Fruit fly (Drosophila melanogaster) Kc167 (cell line): ENCODE results near the gene GstD9.

Source experiments
- Myc ChIP-seq: fragments of >200 bp; optimal IDR thresholded peaks from 2 replicates; lab custom pipeline; 2017; ENCODE audit warnings: missing external identifiers
- Sin3A ChIP-seq: fragments of >200 bp; optimal IDR thresholded peaks from 2 replicates; lab custom pipeline; 2018; ENCODE audit warnings: missing external identifiers
- insv ChIP-seq: fragments of >200 bp; optimal IDR thresholded peaks from 3 replicates; lab custom pipeline; 2018; ENCODE audit warnings: missing external identifiers
- ttk ChIP-seq: sonication (Bioruptor generic); optimal IDR thresholded peaks from 2 replicates; lab custom pipeline; 2017; ENCODE audit warnings: missing external identifiers

DNA sequence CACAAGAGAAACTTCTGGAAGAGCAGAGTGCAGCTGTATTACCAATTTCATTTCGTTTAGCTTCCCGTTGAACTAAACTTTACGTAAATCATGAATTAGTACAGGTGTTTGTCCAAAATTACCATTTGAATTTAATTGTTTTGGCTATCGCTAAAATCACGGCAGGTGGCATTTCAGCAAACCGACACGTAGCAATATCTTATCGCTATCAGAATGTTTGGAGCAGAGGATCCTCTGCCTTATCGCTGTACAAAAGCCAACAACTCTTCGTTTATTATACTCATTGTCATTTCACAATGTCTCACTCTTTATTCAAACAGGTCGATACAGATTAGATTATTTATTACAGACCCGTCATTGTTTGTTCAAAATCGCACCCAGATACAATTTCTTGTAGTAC lies 1.5 kb downstream of the GstD9 start:
- no peak for TF ChIP-seq Myc (lab: Kevin White, UChicago)
- no peak for TF ChIP-seq insv
- TF ChIP-seq ttk (lab: Kevin White, UChicago), result no peak
- TF ChIP-seq Sin3A (lab: Kevin White, UChicago), result no peak
